Worm (Caenorhabditis elegans): ENCODE data around the gene H32C10.1.
A peak's percentile ranks its signal among the peaks of the same experiment; 100 is the strongest.

Gene H32C10.1

ce11 chrIV:5945455-5945854 lies 11.3 kb downstream of the H32C10.1 start:
- TF ChIP-seq efl-1 (GFP tag; optimal IDR thresholded peaks at IDR 0.05) (peak; percentile 29), ceh-91 (GFP tag; IDR thresholded peaks at IDR 0.05) (peak; percentile 45), zim-3 (tag; optimal IDR thresholded peaks at IDR 0.05) (no peak), sea-2 (GFP tag; IDR thresholded peaks at IDR 0.05) (no peak), madf-8 (GFP tag; conservative IDR thresholded peaks at IDR 0.05) (peak; percentile 25; the same call in 1 of the 2 replicates), xnd-1 (tag; optimal IDR thresholded peaks at IDR 0.05) (peak; percentile 41), madf-6 (GFP tag; IDR thresholded peaks at IDR 0.05) (peak; percentile 60), snpc-3.4 (tag; optimal IDR thresholded peaks at IDR 0.05) (no peak), chd-7 (tag; optimal IDR thresholded peaks at IDR 0.05) (no peak), sdz-38 (tag; optimal IDR thresholded peaks at IDR 0.05) (no peak), atf-7 (tag; optimal IDR thresholded peaks at IDR 0.05) (no peak), F33H1.4 (GFP tag; IDR thresholded peaks at IDR 0.05) (peak; percentile 65), snpc-4 (GFP tag; optimal IDR thresholded peaks at IDR 0.05) (no peak), snpc-4 (tag; optimal IDR thresholded peaks at IDR 0.05) (peak in 2 of 4 experiments; percentile 32 to 63), lsl-1 (GFP tag; optimal IDR thresholded peaks at IDR 0.05) (peak; percentile 72), C17E4.6 (GFP tag; IDR thresholded peaks at IDR 0.05) (no peak), attf-5 (GFP tag; optimal IDR thresholded peaks at IDR 0.05) (no peak)

ce11 chrIV:5946602-5947444 lies 12.7 kb downstream of the H32C10.1 start, which contains the start of gene inx-7:
TSS of gene inx-7 (minus strand) at chrIV:5946638.
- TF ChIP-seq sea-2 (GFP tag; IDR thresholded peaks at IDR 0.05) (no peak), egrh-3 (GFP tag; IDR thresholded peaks at IDR 0.05) (no peak), Y56A3A.18 (GFP tag; IDR thresholded peaks at IDR 0.05) (peak; percentile 22; the same call in 1 of the 2 replicates), repo-1 (tag; optimal IDR thresholded peaks at IDR 0.05) (no peak), F22D6.2 (tag; optimal IDR thresholded peaks at IDR 0.05) (no peak), ceh-40 (GFP tag; IDR thresholded peaks at IDR 0.05) (0 out of 2 replicates have a peak, but pooled peaks have one; percentile 13), F57A8.1 (GFP tag; optimal IDR thresholded peaks at IDR 0.05) (no peak), rpc-1 (optimal IDR thresholded peaks at IDR 0.05) (no peak), rpc-1 (tag; optimal IDR thresholded peaks at IDR 0.05) (no peak), nfya-1 (tag; optimal IDR thresholded peaks at IDR 0.05; ENCODE audit: borderline replicate concordance, insufficient read depth) (no peak), Y79H2A.3 (GFP tag; conservative IDR thresholded peaks at IDR 0.05) (no peak), T07F8.4 (tag; optimal IDR thresholded peaks at IDR 0.05) (no peak), F39B2.1 (GFP tag; IDR thresholded peaks at IDR 0.05) (0 out of 2 replicates have a peak, but pooled peaks have one; percentile 19), die-1 (tag; optimal IDR thresholded peaks at IDR 0.05) (peak; percentile 41), egl-18 (GFP tag; IDR thresholded peaks at IDR 0.05) (no peak), bed-1 (GFP tag; IDR thresholded peaks at IDR 0.05) (no peak), hmg-20 (GFP tag; IDR thresholded peaks at IDR 0.05) (0 out of 2 replicates have a peak, but pooled peaks have one; percentile 19), lir-1 (GFP tag; conservative IDR thresholded peaks at IDR 0.05) (no peak), F52B5.7 (tag; optimal IDR thresholded peaks at IDR 0.05) (no peak), tbx-9 (tag; optimal IDR thresholded peaks at IDR 0.05; ENCODE audit: borderline replicate concordance) (no peak), ztf-22 (GFP tag; optimal IDR thresholded peaks at IDR 0.05) (no peak), K11D2.4 (GFP tag; IDR thresholded peaks at IDR 0.05) (no peak), dox-1 (GFP tag; IDR thresholded peaks at IDR 0.05) (peak; percentile 64), Y53F4B.3 (GFP tag; IDR thresholded peaks at IDR 0.05) (no peak), ZK185.1 (tag; optimal IDR thresholded peaks at IDR 0.05; ENCODE audit: poor library complexity, severe bottlenecking) (no peak), hrde-1 (tag; optimal IDR thresholded peaks at IDR 0.05; ENCODE audit: borderline replicate concordance) (peak; percentile 55), hlh-12 (tag; optimal IDR thresholded peaks at IDR 0.05) (no peak), bed-2 (GFP tag; IDR thresholded peaks at IDR 0.05) (no peak), atf-7 (tag; optimal IDR thresholded peaks at IDR 0.05) (no peak), Y53G8AR.9 (GFP tag; conservative IDR thresholded peaks at IDR 0.05) (peak; percentile 90), lin-35 (GFP tag; optimal IDR thresholded peaks at IDR 0.05) (peak in 1 of 3 experiments; percentile 45)

Data from whole organism, young adult.